Fruit fly (Drosophila melanogaster) whole organism, embryonic: Measurements from ENCODE around the gene CG7409.

Experiments used
- Adf1 ChIP-seq: fragments of 200-800 bp; sonication (Bioruptor generic); IDR thresholded peaks from 2 replicates; pipeline ENCODE4 v1.3.6; 2022; ENCODE audit warnings: missing biosample characterization, missing genetic modification characterization
- Blimp-1 ChIP-seq: fragments of 200-800 bp; sonication (Bioruptor generic); optimal IDR thresholded peaks from 3 replicates; lab custom pipeline; 2018; ENCODE audit warnings: missing biosample characterization, missing genetic modification characterization, mild to moderate bottlenecking, moderate library complexity, missing genetic modification reagents
- CG10321 ChIP-seq: fragments of 200-800 bp; sonication (Bioruptor generic); IDR thresholded peaks from 2 replicates; pipeline ENCODE4 v1.3.6; 2022; ENCODE audit warnings: missing biosample characterization, missing genetic modification characterization
- CG11504 ChIP-seq: fragments of 200-800 bp; sonication (Bioruptor generic); optimal IDR thresholded peaks from 3 replicates; lab custom pipeline; 2019; ENCODE audit warnings: missing biosample characterization, mild to moderate bottlenecking, missing genetic modification characterization, moderate library complexity
- CG11695 ChIP-seq: fragments of 200-800 bp; sonication (Bioruptor generic); IDR thresholded peaks from 3 replicates; pipeline ENCODE4 v1.3.6; 2022; ENCODE audit warnings: missing biosample characterization, missing genetic modification characterization
- CG15514 ChIP-seq: fragments of 200-800 bp; sonication (Bioruptor generic); optimal IDR thresholded peaks from 3 replicates; lab custom pipeline; 2017; ENCODE audit warnings: missing biosample characterization, missing genetic modification characterization, mild to moderate bottlenecking, moderate library complexity, missing genetic modification reagents
- CG17912 ChIP-seq: fragments of 200-800 bp; sonication (Bioruptor generic); optimal IDR thresholded peaks from 2 replicates; lab custom pipeline; 2018; ENCODE audit warnings: missing biosample characterization, mild to moderate bottlenecking, missing genetic modification characterization
- CG18619 ChIP-seq: fragments of 200-800 bp; sonication (Bioruptor generic); optimal IDR thresholded peaks from 3 replicates; lab custom pipeline; 2017; ENCODE audit warnings: missing biosample characterization, mild to moderate bottlenecking, missing genetic modification characterization
- CG2202 ChIP-seq: fragments of 200-800 bp; sonication (Bioruptor generic); optimal IDR thresholded peaks from 2 replicates; lab custom pipeline; 2018; ENCODE audit warnings: missing biosample characterization, mild to moderate bottlenecking, missing genetic modification characterization
- CG2712 ChIP-seq: fragments of 200-800 bp; optimal IDR thresholded peaks from 3 replicates; lab custom pipeline; 2019; ENCODE audit warnings: missing biosample characterization, mild to moderate bottlenecking, missing genetic modification characterization, moderate library complexity
- CG3163 ChIP-seq: fragments of 200-800 bp; sonication (Bioruptor generic); optimal IDR thresholded peaks from 3 replicates; lab custom pipeline; 2016; ENCODE audit warnings: missing biosample characterization, missing genetic modification characterization
- CG3726 ChIP-seq: fragments of 200-800 bp; sonication (Bioruptor generic); IDR thresholded peaks from 3 replicates; pipeline ENCODE4, ENCODE4 v1.3.6; 2022; ENCODE audit warnings: missing biosample characterization, missing genetic modification characterization
- CG4282 ChIP-seq: fragments of 200-800 bp; sonication (Bioruptor generic); optimal IDR thresholded peaks from 2 replicates; lab custom pipeline; 2016; ENCODE audit warnings: missing biosample characterization, missing genetic modification characterization
- CG4360 ChIP-seq: fragments of 200-800 bp; sonication (Bioruptor generic); IDR thresholded peaks from 2 replicates; pipeline ENCODE4 v1.3.6; 2022; ENCODE audit warnings: missing biosample characterization, missing genetic modification characterization
- CG5180 ChIP-seq: fragments of 200-800 bp; sonication (Bioruptor generic); optimal IDR thresholded peaks from 3 replicates; lab custom pipeline; 2017; ENCODE audit warnings: missing biosample characterization, missing genetic modification characterization, mild to moderate bottlenecking, moderate library complexity, missing genetic modification reagents
- CG6689 ChIP-seq: fragments of 200-800 bp; sonication (Bioruptor generic); IDR thresholded peaks from 2 replicates; pipeline ENCODE4 v1.3.6; 2022; ENCODE audit warnings: missing biosample characterization, missing genetic modification characterization
- CG9817 ChIP-seq: fragments of 200-800 bp; sonication (Bioruptor generic); optimal IDR thresholded peaks from 2 replicates; lab custom pipeline; 2018; ENCODE audit warnings: missing biosample characterization, mild to moderate bottlenecking, missing genetic modification characterization, moderate library complexity
- CrebB ChIP-seq: fragments of 200-800 bp; sonication (Bioruptor generic); optimal IDR thresholded peaks from 3 replicates; lab custom pipeline; 2018; ENCODE audit warnings: missing biosample characterization, mild to moderate bottlenecking, missing genetic modification characterization
- Drgx ChIP-seq: fragments of 200-800 bp; sonication (Bioruptor generic); IDR thresholded peaks from 2 replicates; pipeline ENCODE4 v1.3.6; 2022; ENCODE audit warnings: missing biosample characterization, missing genetic modification characterization
- Gug ChIP-seq: fragments of 200-800 bp; sonication (Bioruptor generic); IDR thresholded peaks from 4 replicates; pipeline ENCODE4 v1.3.6; 2022; ENCODE audit warnings: missing biosample characterization, missing genetic modification characterization
- Hr51 ChIP-seq, 2 experiments: fragments of 200-800 bp; sonication (Bioruptor generic); optimal IDR thresholded peaks; 2 replicates in 1 of 2; 3 replicates in 1 of 2; lab custom pipeline; 2016 to 2018; ENCODE audit warnings: missing biosample characterization in 2 of 2, missing genetic modification characterization in 2 of 2, mild to moderate bottlenecking in 1 of 2, moderate library complexity in 1 of 2
- Med ChIP-seq: fragments of 200-800 bp; sonication (Bioruptor generic); peaks from one replicate; lab custom pipeline; 2016; ENCODE audit warnings: missing biosample characterization, missing genetic modification characterization, mild to moderate bottlenecking, inconsistent platforms, moderate library complexity
- PHDP ChIP-seq: fragments of 200-800 bp; sonication (Bioruptor generic); optimal IDR thresholded peaks from 3 replicates; lab custom pipeline; 2018; ENCODE audit warnings: missing biosample characterization, mild to moderate bottlenecking, missing genetic modification characterization, moderate library complexity
- Pdp1 ChIP-seq, 2 experiments: fragments of 200-800 bp; sonication (Bioruptor generic); optimal IDR thresholded peaks; 3 replicates each; lab custom pipeline; 2016; ENCODE audit warnings: missing biosample characterization in 2 of 2, missing genetic modification characterization in 2 of 2, mild to moderate bottlenecking in 1 of 2, moderate library complexity in 1 of 2
- Sox102F ChIP-seq: fragments of 200-800 bp; sonication (Bioruptor generic); optimal IDR thresholded peaks from 2 replicates; lab custom pipeline; 2018; ENCODE audit warnings: missing biosample characterization, mild to moderate bottlenecking, missing genetic modification characterization, moderate library complexity
- Trl ChIP-seq, 3 experiments: fragments of >200 bp in 2 of 3; fragments of 200-800 bp in 1 of 3; sonication (Bioruptor generic) in 1 of 3; optimal IDR thresholded peaks; 2 replicates in 1 of 3; 3 replicates in 2 of 3; lab custom pipeline; 2016 to 2017; ENCODE audit warnings: missing biosample characterization in 1 of 3, missing genetic modification characterization in 1 of 3
- Xrp1 ChIP-seq: fragments of 200-800 bp; sonication (Bioruptor generic); IDR thresholded peaks from 2 replicates; pipeline ENCODE4 v1.3.6; 2022; ENCODE audit warnings: missing biosample characterization, missing genetic modification characterization
- bsh ChIP-seq, 2 experiments: fragments of 200-800 bp; sonication (Bioruptor generic); optimal IDR thresholded peaks; 2 replicates each; lab custom pipeline; 2017 to 2018; ENCODE audit warnings: mild to moderate bottlenecking in 2 of 2, missing biosample characterization in 2 of 2, missing genetic modification characterization in 2 of 2, moderate library complexity in 1 of 2
- corto ChIP-seq: fragments of 200-800 bp; sonication (Bioruptor generic); optimal IDR thresholded peaks from 2 replicates; lab custom pipeline; 2016; ENCODE audit warnings: missing biosample characterization, mild to moderate bottlenecking, missing genetic modification characterization, moderate library complexity
- disco-r ChIP-seq: fragments of 200-800 bp; sonication (Bioruptor generic); optimal IDR thresholded peaks from 2 replicates; lab custom pipeline; 2016; ENCODE audit warnings: missing biosample characterization, missing genetic modification characterization
- kay ChIP-seq: fragments of 200-800 bp; sonication (Bioruptor generic); optimal IDR thresholded peaks from 2 replicates; lab custom pipeline; 2016; ENCODE audit warnings: missing biosample characterization, missing genetic modification characterization
- lab ChIP-seq: fragments of 200-800 bp; sonication (Bioruptor generic); optimal IDR thresholded peaks from 3 replicates; lab custom pipeline; 2017; ENCODE audit warnings: missing biosample characterization, missing genetic modification characterization, mild to moderate bottlenecking, moderate library complexity, missing genetic modification reagents
- maf-S ChIP-seq: fragments of 200-800 bp; sonication (Bioruptor generic); optimal IDR thresholded peaks from 2 replicates; lab custom pipeline; 2016; ENCODE audit warnings: missing biosample characterization, missing genetic modification characterization
- nerfin-1 ChIP-seq: fragments of 200-800 bp; sonication (Bioruptor generic); optimal IDR thresholded peaks from 3 replicates; lab custom pipeline; 2019; ENCODE audit warnings: missing biosample characterization, mild to moderate bottlenecking, missing genetic modification characterization, moderate library complexity
- prd ChIP-seq, 3 experiments: fragments of >200 bp in 2 of 3; fragments of 200-800 bp in 1 of 3; sonication (Bioruptor generic) in 1 of 3; optimal IDR thresholded peaks in 2 of 3; IDR thresholded peaks in 1 of 3; 2 replicates in 2 of 3; 3 replicates in 1 of 3; pipeline versions ENCODE4 v1.3.6 to Lab custom; 2017 to 2022; ENCODE audit warnings: missing biosample characterization in 1 of 3, missing genetic modification characterization in 1 of 3
- row ChIP-seq: fragments of 200-800 bp; sonication (Bioruptor generic); IDR thresholded peaks from 3 replicates; pipeline ENCODE4 v1.3.6; 2022; ENCODE audit warnings: missing biosample characterization, missing genetic modification characterization
- scrt ChIP-seq: fragments of 200-800 bp; sonication (Bioruptor generic); optimal IDR thresholded peaks from 2 replicates; lab custom pipeline; 2018; ENCODE audit warnings: missing biosample characterization, mild to moderate bottlenecking, missing genetic modification characterization, moderate library complexity
- sisA ChIP-seq: fragments of 200-800 bp; sonication (Bioruptor generic); IDR thresholded peaks from 2 replicates; pipeline ENCODE4 v1.3.6; 2022; ENCODE audit warnings: missing biosample characterization, missing genetic modification characterization
- sob ChIP-seq: fragments of 200-800 bp; sonication (Bioruptor generic); IDR thresholded peaks from 2 replicates; pipeline ENCODE4 v1.3.6; 2022; ENCODE audit warnings: missing biosample characterization, missing genetic modification characterization
- sqz ChIP-seq: fragments of 200-800 bp; sonication (Bioruptor generic); optimal IDR thresholded peaks from 3 replicates; lab custom pipeline; 2018; ENCODE audit warnings: missing biosample characterization, mild to moderate bottlenecking, missing genetic modification characterization
- tio ChIP-seq: fragments of 200-800 bp; sonication (Bioruptor generic); optimal IDR thresholded peaks from 2 replicates; lab custom pipeline; 2017; ENCODE audit warnings: missing biosample characterization, missing genetic modification characterization, inconsistent platforms
- ttk ChIP-seq: fragments of 200-800 bp; sonication (Bioruptor generic); IDR thresholded peaks from 2 replicates; pipeline ENCODE4 v2.1.2; 2022; ENCODE audit warnings: missing biosample characterization, missing genetic modification characterization
- unpg ChIP-seq: fragments of 200-800 bp; sonication (Bioruptor generic); optimal IDR thresholded peaks from 3 replicates; lab custom pipeline; 2018; ENCODE audit warnings: missing biosample characterization, mild to moderate bottlenecking, missing genetic modification characterization, moderate library complexity
- vvl ChIP-seq: fragments of 200-800 bp; sonication (Bioruptor generic); IDR thresholded peaks from 2 replicates; pipeline ENCODE4 v1.3.6; 2022; ENCODE audit warnings: missing biosample characterization, missing genetic modification characterization

Gene CG7409

DNA sequence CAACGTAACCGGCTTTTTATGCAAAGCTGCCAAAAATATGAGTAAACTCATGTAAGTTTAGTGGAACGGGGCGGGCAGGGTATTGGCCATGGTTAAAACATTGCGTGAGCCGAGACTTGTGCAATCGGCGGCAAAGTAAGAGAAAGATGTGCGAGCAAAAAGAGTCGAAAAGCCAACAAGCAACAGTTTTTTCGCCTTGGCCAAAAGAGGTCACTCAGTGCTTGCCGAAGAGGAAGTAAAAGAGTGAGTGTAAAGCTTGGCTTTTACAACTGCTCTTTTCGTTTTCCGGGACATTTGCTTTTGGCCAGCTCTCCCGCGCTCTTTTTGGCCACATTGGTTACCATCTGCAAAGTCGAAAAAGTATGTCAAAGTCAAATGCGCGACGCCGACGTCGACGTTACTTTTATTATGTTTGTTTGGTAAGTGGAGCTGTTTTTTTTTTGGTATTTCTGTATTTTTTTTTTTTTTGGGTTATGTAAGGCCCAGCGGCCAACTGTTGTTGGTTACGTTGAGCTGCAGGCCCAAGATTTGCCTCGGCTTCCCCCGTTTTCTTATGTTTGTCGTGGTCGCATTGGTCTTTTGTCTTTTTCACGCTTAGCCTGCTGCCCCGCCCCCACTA lies 33.7 kb downstream of the CG7409 start:
- TF ChIP-seq maf-S (GFP tag; lab: Kevin White, UChicago) (no peak), Adf1 (GFP tag; lab: Robert Waterston, UW) (peak; percentile 59; the same call in 1 of the 2 replicates), sqz (GFP tag; lab: Kevin White, UChicago) (peak; percentile 71), CG18619 (no peak), Trl (optimal IDR thresholded peaks at IDR 0.05; lab: Kevin White, UChicago) (peak; percentile 46 to 65), Trl (GFP tag; optimal IDR thresholded peaks at IDR 0.05; lab: Kevin White, UChicago) (no peak), nerfin-1 (tag; lab: Kevin White, UChicago) (no peak), scrt (peak; percentile 76), Med (peak; percentile 59), disco-r (no peak), kay (GFP tag; lab: Kevin White, UChicago) (no peak), CG9817 (no peak), CG3163 (GFP tag; lab: Kevin White, UChicago) (peak; percentile 88), CG4282 (no peak), Pdp1 (GFP tag; optimal IDR thresholded peaks at IDR 0.05; lab: Kevin White, UChicago) (peak in 1 of 2 experiments; percentile 67), CG11504 (tag; lab: Kevin White, UChicago) (peak; percentile 13)

DNA sequence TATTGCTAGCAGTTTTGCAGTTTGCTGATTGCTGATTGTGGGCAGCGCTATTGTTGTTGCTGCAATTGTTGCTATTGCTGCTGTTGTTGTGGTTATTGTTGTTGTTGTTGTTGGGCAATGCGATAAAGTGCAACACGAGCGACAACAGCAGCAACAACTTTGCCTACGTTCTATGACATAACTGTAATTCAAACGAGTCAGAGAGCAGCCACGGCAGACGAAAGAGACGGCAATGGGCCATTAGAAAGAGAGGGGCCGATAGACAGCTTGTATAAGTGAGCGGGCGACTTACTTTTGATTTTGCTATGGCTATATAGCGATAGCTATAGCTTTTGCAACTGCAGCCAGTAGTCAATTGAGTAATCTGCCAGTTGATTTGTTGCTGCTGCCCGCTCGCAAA lies 36.0 kb downstream of the CG7409 start:
- TF ChIP-seq CG10321 (0 out of 2 replicates have a peak, but pooled peaks have one; percentile 17), Adf1 (GFP tag; lab: Robert Waterston, UW) (no peak), Pdp1 (GFP tag; optimal IDR thresholded peaks at IDR 0.05; lab: Kevin White, UChicago) (peak in 1 of 2 experiments; percentile 22), CG5180 (no peak), CG17912 (GFP tag; lab: Kevin White, UChicago) (no peak), CG4360 (GFP tag; lab: Robert Waterston, UW) (peak; percentile 38; the same call in 1 of the 2 replicates), Med (peak; percentile 39), ttk (GFP tag; lab: Robert Waterston, UW) (no peak), lab (GFP tag; lab: Kevin White, UChicago) (no peak)
- TF ChIP-seq, all 482 proteins: peak for 4

DNA sequence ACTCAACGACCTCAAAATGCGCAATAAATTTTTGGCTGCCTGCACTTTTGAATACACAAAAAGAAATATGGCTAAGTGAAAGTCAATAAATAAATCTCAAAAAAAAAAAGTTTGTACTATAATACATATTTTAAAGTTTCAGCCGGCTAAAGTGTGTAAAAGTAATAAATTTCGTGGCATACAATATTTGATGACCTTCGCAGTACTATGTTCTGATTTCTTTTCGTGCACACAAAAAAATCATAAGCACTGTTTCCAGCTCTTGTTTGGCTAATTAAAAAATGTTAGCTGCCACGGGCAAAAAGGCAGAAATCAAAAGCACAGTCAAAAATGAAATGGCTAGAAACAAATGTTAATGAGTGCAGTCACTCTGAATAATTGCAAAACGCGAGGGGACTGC lies 38.0 kb downstream of the CG7409 start:
- TF ChIP-seq CG6689 (GFP tag; lab: Robert Waterston, UW) (0 out of 2 replicates have a peak, but pooled peaks have one; percentile 37), CG15514 (no peak), bsh (GFP tag; optimal IDR thresholded peaks at IDR 0.05; lab: Kevin White, UChicago) (peak in 1 of 2 experiments; percentile 34), CG2202 (tag; lab: Kevin White, UChicago) (no peak), sisA (GFP tag; lab: Robert Waterston, UW) (0 out of 2 replicates have a peak, but pooled peaks have one; percentile 10), Drgx (GFP tag; lab: Robert Waterston, UW) (peak; percentile 42; the same call in 1 of the 2 replicates), CG3726 (0 out of 3 replicates have a peak, but pooled peaks have one; percentile 37), PHDP (tag; lab: Kevin White, UChicago) (peak; percentile 16), tio (GFP tag; lab: Kevin White, UChicago) (peak; percentile 3), row (GFP tag; lab: Robert Waterston, UW) (0 out of 3 replicates have a peak, but pooled peaks have one; percentile 34), sob (peak; percentile 36; the same call in 1 of the 2 replicates), lab (GFP tag; lab: Kevin White, UChicago) (peak; percentile 13), Hr51 (GFP tag; optimal IDR thresholded peaks at IDR 0.05; lab: Kevin White, UChicago) (peak in 1 of 2 experiments; percentile 24), corto (peak; percentile 90), Sox102F (GFP tag; lab: Kevin White, UChicago) (peak; percentile 51), Gug (GFP tag; lab: Robert Waterston, UW) (peak; percentile 25; the same call in 1 of the 4 replicates), prd (optimal IDR thresholded peaks at IDR 0.05; lab: Kevin White, UChicago) (no peak), prd (GFP tag; IDR thresholded peaks at IDR 0.05; lab: Robert Waterston, UW) (peak; percentile 44; the same call in 1 of the 3 replicates), vvl (GFP tag; lab: Robert Waterston, UW) (peak; percentile 32; the same call in 1 of the 2 replicates), unpg (GFP tag; lab: Kevin White, UChicago) (peak; percentile 35), CG2712 (peak; percentile 2), CrebB (tag; lab: Kevin White, UChicago) (no peak), CG11695 (GFP tag; lab: Robert Waterston, UW) (0 out of 3 replicates have a peak, but pooled peaks have one; percentile 9), Xrp1 (GFP tag; lab: Robert Waterston, UW) (peak; percentile 54; the same call in 1 of the 2 replicates), Blimp-1 (GFP tag; lab: Kevin White, UChicago) (peak; percentile 48)
